Fruit fly (Drosophila melanogaster): ENCODE results near the gene CG9147.

CG9147 gene

dm6 chr2L:6019352-6020131, 46.3 kb upstream of the CG9147 start, which contains the start of gene H2.0 (continued):
- TF ChIP-seq tgo (GFP tag; IDR thresholded peaks at IDR 0.05) (no peak), CG12071 (GFP tag; optimal IDR thresholded peaks at IDR 0.05) (no peak), CG31388 (GFP tag; optimal IDR thresholded peaks at IDR 0.05) (no peak), fd96Cb (tag; optimal IDR thresholded peaks at IDR 0.05) (peak; percentile 38), CG13123 (GFP tag; optimal IDR thresholded peaks at IDR 0.05) (no peak), CG11695 (GFP tag; IDR thresholded peaks at IDR 0.05) (0 out of 3 replicates have a peak, but pooled peaks have one; percentile 28), CG5245 (GFP tag; optimal IDR thresholded peaks at IDR 0.05) (no peak), CG15696 (tag; optimal IDR thresholded peaks at IDR 0.05) (peak; percentile 69), CG8478 (optimal IDR thresholded peaks at IDR 0.05) (peak; percentile 62), HLHmδ (GFP tag; optimal IDR thresholded peaks at IDR 0.05) (peak; percentile 79), bsh (GFP tag; optimal IDR thresholded peaks at IDR 0.05) (peak; percentile 46 to 47), cad (GFP tag; optimal IDR thresholded peaks at IDR 0.05) (no peak), CG2202 (tag; optimal IDR thresholded peaks at IDR 0.05) (peak; percentile 8), Myb (GFP tag; optimal IDR thresholded peaks at IDR 0.05) (no peak), dmrt11E (tag; optimal IDR thresholded peaks at IDR 0.05) (peak; percentile 68), nmo (GFP tag; optimal IDR thresholded peaks at IDR 0.05) (peak; percentile 59), CG4820 (GFP tag; optimal IDR thresholded peaks at IDR 0.05) (peak; percentile 30), gcm2 (GFP tag; optimal IDR thresholded peaks at IDR 0.05) (no peak), croc (GFP tag; conservative IDR thresholded peaks at IDR 0.05) (no peak; the same call in 2 of the 3 replicates), slbo (GFP tag; IDR thresholded peaks at IDR 0.05) (no peak), bcd (GFP tag; optimal IDR thresholded peaks at IDR 0.05) (peak; percentile 19), gem (tag; optimal IDR thresholded peaks at IDR 0.05) (peak; percentile 68), Dip3 (GFP tag; optimal IDR thresholded peaks at IDR 0.05) (no peak), CG31365 (tag; optimal IDR thresholded peaks at IDR 0.05) (no peak), Kr (GFP tag; optimal IDR thresholded peaks at IDR 0.05) (peak; percentile 7), sisA (GFP tag; IDR thresholded peaks at IDR 0.05) (no peak), Bteb2 (GFP tag; optimal IDR thresholded peaks at IDR 0.05) (no peak), HmgD (GFP tag; optimal IDR thresholded peaks at IDR 0.05) (no peak), Atf6 (GFP tag; IDR thresholded peaks at IDR 0.05) (no peak), CG4854 (GFP tag; optimal IDR thresholded peaks at IDR 0.05) (no peak), rib (GFP tag; IDR thresholded peaks at IDR 0.05) (no peak), pros (GFP tag; optimal IDR thresholded peaks at IDR 0.05) (no peak), insv (GFP tag; optimal IDR thresholded peaks at IDR 0.05) (no peak), unpg (GFP tag; optimal IDR thresholded peaks at IDR 0.05) (peak; percentile 18), usp (GFP tag; optimal IDR thresholded peaks at IDR 0.05) (no peak), cato (GFP tag; optimal IDR thresholded peaks at IDR 0.05; ENCODE audit: borderline replicate concordance) (no peak), sima (GFP tag; optimal IDR thresholded peaks at IDR 0.05) (no peak), CG7372 (GFP tag; IDR thresholded peaks at IDR 0.05) (no peak), ken (GFP tag; IDR thresholded peaks at IDR 0.05) (no peak), gce (GFP tag; IDR thresholded peaks at IDR 0.05) (no peak), kay (GFP tag; optimal IDR thresholded peaks at IDR 0.05) (no peak), CG14014 (GFP tag; IDR thresholded peaks at IDR 0.05) (no peak), B-H1 (GFP tag; IDR thresholded peaks at IDR 0.05) (no peak), vvl (GFP tag; IDR thresholded peaks at IDR 0.05) (no peak; the same call in 1 of the 2 replicates), al (GFP tag; IDR thresholded peaks at IDR 0.05) (no peak), Hmx (GFP tag; optimal IDR thresholded peaks at IDR 0.05) (no peak), sr (GFP tag; IDR thresholded peaks at IDR 0.05) (peak; percentile 68; the same call in 2 of the 3 replicates), fru (optimal IDR thresholded peaks at IDR 0.05) (no peak), CG1603 (tag; optimal IDR thresholded peaks at IDR 0.05) (peak; percentile 57), CG15073 (GFP tag; optimal IDR thresholded peaks at IDR 0.05) (no peak), CG12659 (GFP tag; optimal IDR thresholded peaks at IDR 0.05) (no peak), Dad (GFP tag; optimal IDR thresholded peaks at IDR 0.05) (no peak)

All from whole organism, embryonic.